Worm (Caenorhabditis elegans) whole organism, L3 larva: ENCODE results near the gene srh-296.

Experiments
- ceh-82 ChIP-seq: fragments of 150-350 bp; optimal IDR thresholded peaks from 2 replicates; lab custom pipeline; 2014; ENCODE audit warnings: missing biosample characterization, missing genetic modification characterization
- elt-3 ChIP-seq, 3 experiments: fragments of 150-350 bp in 1 of 3; sonication (generic microtip) in 2 of 3; optimal IDR thresholded peaks; 2 replicates in 2 of 3; 4 replicates in 1 of 3; lab custom pipeline; 2014 to 2017; ENCODE audit warnings: missing biosample characterization in 3 of 3, missing genetic modification characterization in 3 of 3
- fkh-10 ChIP-seq: sonication (generic microtip); optimal IDR thresholded peaks from 2 replicates; lab custom pipeline; 2017; ENCODE audit warnings: missing biosample characterization, missing genetic modification reagents, missing genetic modification characterization
- lin-39 ChIP-seq: fragments of 150-350 bp; optimal IDR thresholded peaks from 2 replicates; lab custom pipeline; 2018; ENCODE audit warnings: missing biosample characterization, missing genetic modification reagents, missing genetic modification characterization
- nfya-1 ChIP-seq: sonication (generic microtip); optimal IDR thresholded peaks from 2 replicates; lab custom pipeline; 2017; ENCODE audit warnings: missing genetic modification characterization, mild to moderate bottlenecking, missing compliant biosample characterization, antibody characterized with exemption, moderate library complexity; ENCODE audit not compliant: insufficient read depth
- nhr-11 ChIP-seq: fragments of 150-350 bp; optimal IDR thresholded peaks from 2 replicates; lab custom pipeline; 2014; ENCODE audit warnings: missing biosample characterization, missing genetic modification characterization
- nhr-237 ChIP-seq: fragments of 150-350 bp; optimal IDR thresholded peaks from 2 replicates; lab custom pipeline; 2014; ENCODE audit warnings: missing biosample characterization, missing genetic modification characterization
- pqm-1 ChIP-seq: fragments of 150-350 bp; optimal IDR thresholded peaks from 2 replicates; lab custom pipeline; 2017; ENCODE audit warnings: missing biosample characterization, missing genetic modification characterization, inconsistent platforms
- snpc-4 ChIP-seq: fragments of 150-350 bp; optimal IDR thresholded peaks from 2 replicates; lab custom pipeline; 2014; ENCODE audit warnings: missing biosample characterization, missing genetic modification characterization
- unc-39 ChIP-seq: sonication (generic microtip); optimal IDR thresholded peaks from 4 replicates; lab custom pipeline; 2017; ENCODE audit warnings: missing biosample characterization, missing genetic modification characterization
- zag-1 ChIP-seq: fragments of 150-350 bp; optimal IDR thresholded peaks from 2 replicates; lab custom pipeline; 2014; ENCODE audit warnings: missing biosample characterization, missing genetic modification characterization
- ztf-11 ChIP-seq: fragments of 150-350 bp; optimal IDR thresholded peaks from 2 replicates; lab custom pipeline; 2014; ENCODE audit warnings: missing biosample characterization, missing genetic modification characterization

DNA sequence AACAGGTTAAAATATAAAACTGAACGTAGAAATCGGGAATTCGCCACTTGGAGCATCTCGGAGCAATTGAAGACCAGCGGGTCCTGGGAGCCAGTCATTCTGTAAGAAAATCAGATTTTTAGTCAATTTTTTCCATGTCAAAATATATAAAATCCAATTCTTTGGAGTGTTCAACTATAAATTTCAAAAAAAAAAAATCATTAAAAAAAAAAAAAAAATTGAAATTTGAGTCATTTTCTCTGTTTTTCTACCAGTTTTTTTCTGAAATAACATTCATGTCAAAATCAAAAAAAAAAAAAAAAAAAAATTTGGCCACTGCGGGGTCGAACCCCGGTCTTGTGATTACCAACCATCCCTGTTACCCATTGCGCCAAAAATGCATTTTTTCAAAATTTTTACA is 26.6 kb upstream of the srh-296 start, which contains the start of gene srab-12:
- no peak for TF ChIP-seq snpc-4 (tag; lab: Kevin White, UChicago)
- no peak for TF ChIP-seq ztf-11 (tag; lab: Kevin White, UChicago)
- TF ChIP-seq nhr-11 (tag; lab: Kevin White, UChicago) = no peak
- TF ChIP-seq unc-39 = no peak
- TF ChIP-seq pqm-1 (tag; lab: Kevin White, UChicago) = no peak
- no peak for TF ChIP-seq zag-1 (tag; lab: Kevin White, UChicago)
- no peak for TF ChIP-seq lin-39
- no peak for TF ChIP-seq nhr-237
- no peak for TF ChIP-seq nfya-1
- TF ChIP-seq ceh-82 = no peak
- TF ChIP-seq elt-3 (tag; optimal IDR thresholded peaks at IDR 0.05; lab: Kevin White, UChicago) = no peak
- TF ChIP-seq fkh-10 = no peak
